Fruit fly (Drosophila melanogaster) whole organism, embryonic: ENCODE results near the gene CG32708.

Experiments used
- Abd-B ChIP-seq: fragments of 200-800 bp; sonication (Bioruptor generic); optimal IDR thresholded peaks from 2 replicates; lab custom pipeline; 2018; ENCODE audit warnings: missing biosample characterization, mild to moderate bottlenecking, missing genetic modification characterization, moderate library complexity
- CG11560 ChIP-seq: fragments of 200-800 bp; sonication (Bioruptor generic); IDR thresholded peaks from 3 replicates; pipeline ENCODE4 v1.3.6; 2022; ENCODE audit warnings: missing biosample characterization, missing genetic modification characterization
- CG12104 ChIP-seq: fragments of 200-800 bp; sonication (Bioruptor generic); optimal IDR thresholded peaks from 3 replicates; lab custom pipeline; 2016; ENCODE audit warnings: missing biosample characterization, missing genetic modification characterization
- CG12155 ChIP-seq: fragments of 200-800 bp; sonication (Bioruptor generic); optimal IDR thresholded peaks from 3 replicates; lab custom pipeline; 2016; ENCODE audit warnings: missing biosample characterization, missing genetic modification characterization
- CG14014 ChIP-seq: fragments of 200-800 bp; sonication (Bioruptor generic); IDR thresholded peaks from 2 replicates; pipeline ENCODE4 v1.3.6; 2022; ENCODE audit warnings: missing biosample characterization, missing genetic modification characterization
- CG15011 ChIP-seq: fragments of 200-800 bp; sonication (Bioruptor generic); optimal IDR thresholded peaks from 3 replicates; lab custom pipeline; 2018; ENCODE audit warnings: missing biosample characterization, mild to moderate bottlenecking, missing genetic modification characterization
- CG17328 ChIP-seq: fragments of 200-800 bp; sonication (Bioruptor generic); IDR thresholded peaks from 2 replicates; pipeline ENCODE4 v1.3.6; 2022; ENCODE audit warnings: missing biosample characterization, missing genetic modification characterization
- CG17361 ChIP-seq: fragments of 200-800 bp; sonication (Bioruptor generic); IDR thresholded peaks from 3 replicates; pipeline ENCODE4 v1.3.6; 2022; ENCODE audit warnings: missing biosample characterization, missing genetic modification characterization
- CG18011 ChIP-seq: fragments of 200-800 bp; sonication (Bioruptor generic); optimal IDR thresholded peaks from 2 replicates; lab custom pipeline; 2017; ENCODE audit warnings: missing biosample characterization, missing genetic modification characterization, mild to moderate bottlenecking, moderate library complexity, missing genotype
- CG2889 ChIP-seq: fragments of 200-800 bp; sonication (Bioruptor generic); IDR thresholded peaks from 3 replicates; pipeline ENCODE4 v1.3.6; 2022; ENCODE audit warnings: missing biosample characterization, missing genetic modification characterization
- CG33213 ChIP-seq: fragments of 200-800 bp; sonication (Bioruptor generic); optimal IDR thresholded peaks from 3 replicates; lab custom pipeline; 2016; ENCODE audit warnings: missing biosample characterization, missing genetic modification characterization
- CG34376 ChIP-seq: fragments of 200-800 bp; sonication (Bioruptor generic); optimal IDR thresholded peaks from 2 replicates; lab custom pipeline; 2018; ENCODE audit warnings: missing biosample characterization, mild to moderate bottlenecking, missing genetic modification characterization
- CG4282 ChIP-seq: fragments of 200-800 bp; sonication (Bioruptor generic); optimal IDR thresholded peaks from 2 replicates; lab custom pipeline; 2016; ENCODE audit warnings: missing biosample characterization, missing genetic modification characterization
- CG4854 ChIP-seq: fragments of 200-800 bp; sonication (Bioruptor generic); optimal IDR thresholded peaks from 2 replicates; lab custom pipeline; 2016; ENCODE audit warnings: missing biosample characterization, missing genetic modification characterization, inconsistent platforms
- CG7372 ChIP-seq: fragments of 200-800 bp; sonication (Bioruptor generic); IDR thresholded peaks from 2 replicates; pipeline ENCODE4 v1.3.6; 2022; ENCODE audit warnings: missing biosample characterization, missing genetic modification characterization
- CG8089 ChIP-seq: fragments of 200-800 bp; sonication (Bioruptor generic); optimal IDR thresholded peaks from 3 replicates; lab custom pipeline; 2016; ENCODE audit warnings: missing biosample characterization, missing genetic modification characterization
- CG8924 ChIP-seq: fragments of 200-800 bp; optimal IDR thresholded peaks from 3 replicates; lab custom pipeline; 2019; ENCODE audit warnings: missing biosample characterization, mild to moderate bottlenecking, missing genetic modification characterization, moderate library complexity
- Chrac-16 ChIP-seq: fragments of 200-800 bp; sonication (Bioruptor generic); optimal IDR thresholded peaks from 3 replicates; lab custom pipeline; 2016; ENCODE audit warnings: missing biosample characterization, missing genetic modification characterization
- Hsf ChIP-seq: fragments of 200-800 bp; sonication (Bioruptor generic); optimal IDR thresholded peaks from 3 replicates; lab custom pipeline; 2016; ENCODE audit warnings: missing biosample characterization, missing genetic modification characterization
- Kr ChIP-seq: fragments of 200-800 bp; sonication (Bioruptor generic); optimal IDR thresholded peaks from 2 replicates; lab custom pipeline; 2017; ENCODE audit warnings: missing biosample characterization, mild to moderate bottlenecking, missing genetic modification characterization
- Mad ChIP-seq: fragments of 200-800 bp; sonication (Bioruptor generic); optimal IDR thresholded peaks from 2 replicates; lab custom pipeline; 2016; ENCODE audit warnings: missing biosample characterization, missing genetic modification characterization
- Max ChIP-seq: fragments of 200-800 bp; sonication (Bioruptor generic); optimal IDR thresholded peaks from 2 replicates; lab custom pipeline; 2016; ENCODE audit warnings: missing biosample characterization, mild to moderate bottlenecking, missing genetic modification characterization
- Nf-YA ChIP-seq: fragments of 200-800 bp; sonication (Bioruptor generic); IDR thresholded peaks from 2 replicates; pipeline ENCODE4 v1.3.6; 2022; ENCODE audit warnings: missing biosample characterization, missing genetic modification characterization
- PHDP ChIP-seq: fragments of 200-800 bp; sonication (Bioruptor generic); optimal IDR thresholded peaks from 3 replicates; lab custom pipeline; 2018; ENCODE audit warnings: missing biosample characterization, mild to moderate bottlenecking, missing genetic modification characterization, moderate library complexity
- Side ChIP-seq: fragments of 200-800 bp; sonication (Bioruptor generic); optimal IDR thresholded peaks from 2 replicates; lab custom pipeline; 2016; ENCODE audit warnings: missing biosample characterization, missing genetic modification characterization
- Ssrp ChIP-seq: fragments of 200-800 bp; sonication (Bioruptor generic); optimal IDR thresholded peaks from 2 replicates; lab custom pipeline; 2018; ENCODE audit warnings: missing biosample characterization, mild to moderate bottlenecking, missing genetic modification characterization, moderate library complexity
- Stat92E ChIP-seq, 3 experiments: fragments of >200 bp in 2 of 3; fragments of 200-800 bp in 1 of 3; sonication (Bioruptor generic) in 1 of 3; optimal IDR thresholded peaks; 2 replicates each; lab custom pipeline; 2017 to 2019; ENCODE audit warnings: missing biosample characterization in 3 of 3, missing genetic modification characterization in 3 of 3, mild to moderate bottlenecking in 1 of 3, moderate library complexity in 1 of 3
- Trl ChIP-seq, 3 experiments: fragments of >200 bp in 2 of 3; fragments of 200-800 bp in 1 of 3; sonication (Bioruptor generic) in 1 of 3; optimal IDR thresholded peaks; 2 replicates in 1 of 3; 3 replicates in 2 of 3; lab custom pipeline; 2016 to 2017; ENCODE audit warnings: missing biosample characterization in 1 of 3, missing genetic modification characterization in 1 of 3
- bab2 ChIP-seq: fragments of 200-800 bp; sonication (Bioruptor generic); optimal IDR thresholded peaks from 2 replicates; lab custom pipeline; 2016; ENCODE audit warnings: missing biosample characterization, missing genetic modification characterization
- bcd ChIP-seq: fragments of 200-800 bp; sonication (Bioruptor generic); optimal IDR thresholded peaks from 2 replicates; lab custom pipeline; 2017; ENCODE audit warnings: missing biosample characterization, mild to moderate bottlenecking, missing genetic modification characterization
- bsh ChIP-seq, 2 experiments: fragments of 200-800 bp; sonication (Bioruptor generic); optimal IDR thresholded peaks; 2 replicates each; lab custom pipeline; 2017 to 2018; ENCODE audit warnings: mild to moderate bottlenecking in 2 of 2, missing biosample characterization in 2 of 2, missing genetic modification characterization in 2 of 2, moderate library complexity in 1 of 2
- chinmo ChIP-seq: fragments of 200-800 bp; sonication (Bioruptor generic); IDR thresholded peaks from 4 replicates; pipeline ENCODE4 v1.3.6; 2022; ENCODE audit warnings: missing biosample characterization, missing genetic modification characterization; ENCODE audit not compliant: partially characterized antibody
- en ChIP-seq: fragments of 200-800 bp; sonication (Bioruptor generic); optimal IDR thresholded peaks from 2 replicates; lab custom pipeline; 2016; ENCODE audit warnings: missing biosample characterization, missing genetic modification characterization
- fd96Cb ChIP-seq: fragments of 200-800 bp; sonication (Bioruptor generic); optimal IDR thresholded peaks from 2 replicates; lab custom pipeline; 2018; ENCODE audit warnings: missing biosample characterization, mild to moderate bottlenecking, missing genetic modification characterization, moderate library complexity
- gsb-n ChIP-seq: fragments of 200-800 bp; sonication (Bioruptor generic); optimal IDR thresholded peaks from 3 replicates; lab custom pipeline; 2018; ENCODE audit warnings: missing biosample characterization, mild to moderate bottlenecking, missing genetic modification characterization
- gt ChIP-seq: fragments of 200-800 bp; sonication (Bioruptor generic); IDR thresholded peaks from 2 replicates; pipeline ENCODE4 v1.3.6; 2022; ENCODE audit warnings: missing biosample characterization, missing genetic modification characterization
- h ChIP-seq: fragments of >200 bp; optimal IDR thresholded peaks from 2 replicates; lab custom pipeline; 2017
- hbn ChIP-seq: fragments of 200-800 bp; sonication (Bioruptor generic); IDR thresholded peaks from 2 replicates; pipeline ENCODE4 v1.3.6; 2022; ENCODE audit warnings: missing biosample characterization, missing genetic modification characterization; ENCODE audit not compliant: partially characterized antibody
- hkb ChIP-seq, 2 experiments: fragments of 200-800 bp in 1 of 2; fragments of >200 bp in 1 of 2; sonication (Bioruptor generic) in 1 of 2; IDR thresholded peaks in 1 of 2; optimal IDR thresholded peaks in 1 of 2; 2 replicates each; pipeline versions ENCODE4 v1.3.6 to Lab custom; 2017 to 2022; ENCODE audit warnings: missing biosample characterization in 1 of 2, missing genetic modification characterization in 1 of 2
- hth ChIP-seq: fragments of >200 bp; optimal IDR thresholded peaks from 2 replicates; lab custom pipeline; 2017; ENCODE audit warnings: inconsistent platforms
- jigr1 ChIP-seq: fragments of 200-800 bp; sonication (Bioruptor generic); IDR thresholded peaks from 3 replicates; pipeline ENCODE4 v1.3.6; 2022; ENCODE audit warnings: missing biosample characterization, missing genetic modification characterization
- otp ChIP-seq: fragments of 200-800 bp; sonication (Bioruptor generic); IDR thresholded peaks from 3 replicates; pipeline ENCODE4, ENCODE4 v1.3.6; 2022; ENCODE audit warnings: missing biosample characterization, missing genetic modification characterization
- sc ChIP-seq, 3 experiments: fragments of >200 bp in 2 of 3; fragments of 200-800 bp in 1 of 3; sonication (Bioruptor generic) in 1 of 3; optimal IDR thresholded peaks; 2 replicates in 2 of 3; 3 replicates in 1 of 3; lab custom pipeline; 2017; ENCODE audit warnings: mild to moderate bottlenecking in 1 of 3, missing biosample characterization in 1 of 3, missing genetic modification characterization in 1 of 3, missing genetic modification reagents in 1 of 3
- sd ChIP-seq: fragments of 200-800 bp; sonication (Bioruptor generic); optimal IDR thresholded peaks from 3 replicates; lab custom pipeline; 2018; ENCODE audit warnings: missing biosample characterization, mild to moderate bottlenecking, missing genetic modification characterization, moderate library complexity
- tgo ChIP-seq: fragments of 200-800 bp; sonication (Bioruptor generic); IDR thresholded peaks from 3 replicates; pipeline ENCODE4 v1.3.6; 2022; ENCODE audit warnings: missing biosample characterization, missing genetic modification characterization
- toy ChIP-seq: fragments of 200-800 bp; sonication (Bioruptor generic); IDR thresholded peaks from 2 replicates; pipeline ENCODE4 v1.3.6; 2022; ENCODE audit warnings: missing biosample characterization, missing genetic modification characterization
- ttk ChIP-seq: fragments of 200-800 bp; sonication (Bioruptor generic); IDR thresholded peaks from 2 replicates; pipeline ENCODE4 v2.1.2; 2022; ENCODE audit warnings: missing biosample characterization, missing genetic modification characterization
- usp ChIP-seq: fragments of >200 bp; optimal IDR thresholded peaks from 2 replicates; lab custom pipeline; 2017; ENCODE audit warnings: missing biosample characterization, missing genetic modification characterization
- wdn ChIP-seq: fragments of 200-800 bp; sonication (Bioruptor generic); IDR thresholded peaks from 2 replicates; pipeline ENCODE4 v1.3.6; 2022; ENCODE audit warnings: missing biosample characterization, missing genetic modification characterization
- zen ChIP-seq: fragments of 200-800 bp; sonication (Bioruptor generic); optimal IDR thresholded peaks from 3 replicates; lab custom pipeline; 2018; ENCODE audit warnings: missing biosample characterization, mild to moderate bottlenecking, missing genetic modification characterization, moderate library complexity

The CG32708 gene

DNA sequence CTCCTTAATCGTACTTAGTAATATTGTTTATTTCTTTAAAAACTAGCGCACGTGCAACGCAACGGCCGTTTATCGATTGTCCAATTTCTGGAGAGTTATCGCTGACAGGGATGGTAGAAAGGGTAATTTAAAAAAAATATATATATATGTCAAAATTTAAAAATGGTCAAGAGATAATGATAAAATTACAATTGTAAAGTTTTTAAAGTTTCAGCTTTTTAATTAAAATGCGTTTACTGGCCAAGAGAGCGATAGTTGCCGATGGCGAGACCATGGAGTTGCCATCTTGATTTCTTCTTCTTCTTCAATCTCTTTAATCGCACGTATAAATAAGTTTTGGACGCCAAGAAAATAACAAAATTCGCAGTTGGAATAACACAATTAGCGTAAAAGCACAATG, 4.8 kb upstream of the CG32708 start, which contains the start of the genes CG7246 and HP1b (continued):
- peak; percentile 40; the same call in 1 of the 3 replicates for TF ChIP-seq CG11560 (tag; lab: Robert Waterston, UW)
- TF ChIP-seq Max, result peak; percentile 72
- no peak for TF ChIP-seq CG33213
- no peak for TF ChIP-seq en (GFP tag; lab: Kevin White, UChicago)
- TF ChIP-seq Kr, result no peak
- peak; percentile 38 for TF ChIP-seq CG18011 (GFP tag; lab: Kevin White, UChicago)
- peak; percentile 73 for TF ChIP-seq ttk (GFP tag; lab: Robert Waterston, UW)
- TF ChIP-seq PHDP, result peak; percentile 68
- TF ChIP-seq sc (optimal IDR thresholded peaks at IDR 0.05; lab: Kevin White, UChicago), result no peak
- peak; percentile 11 for TF ChIP-seq sc (GFP tag; optimal IDR thresholded peaks at IDR 0.05; lab: Kevin White, UChicago)
- TF ChIP-seq CG8924 (tag; lab: Kevin White, UChicago), result peak; percentile 72
- no peak for TF ChIP-seq h (lab: Kevin White, UChicago)
- peak; percentile 72 for TF ChIP-seq tgo
- peak; percentile 42 for TF ChIP-seq gsb-n (tag; lab: Kevin White, UChicago)
- TF ChIP-seq hkb (optimal IDR thresholded peaks at IDR 0.05; lab: Kevin White, UChicago), result no peak
- peak; percentile 70 for TF ChIP-seq hkb (GFP tag; IDR thresholded peaks at IDR 0.05; lab: Robert Waterston, UW)
- TF ChIP-seq CG4282 (GFP tag; lab: Kevin White, UChicago), result no peak
- peak; percentile 38 for TF ChIP-seq CG4854 (GFP tag; lab: Kevin White, UChicago)
- no peak for TF ChIP-seq usp
- peak; percentile 40 for TF ChIP-seq CG12104
- TF ChIP-seq Stat92E (GFP tag; optimal IDR thresholded peaks at IDR 0.05; lab: Kevin White, UChicago), result no peak
- TF ChIP-seq CG17328 (GFP tag; lab: Robert Waterston, UW), result peak; percentile 57; the same call in 1 of the 2 replicates
- peak in 1 of 2 experiments; percentile 76 for TF ChIP-seq bsh (GFP tag; optimal IDR thresholded peaks at IDR 0.05; lab: Kevin White, UChicago)
- peak; percentile 44; the same call in 1 of the 2 replicates for TF ChIP-seq wdn (GFP tag; lab: Robert Waterston, UW)
- TF ChIP-seq bcd (GFP tag; lab: Kevin White, UChicago), result peak; percentile 65
- TF ChIP-seq zen (tag; lab: Kevin White, UChicago), result peak; percentile 54
- TF ChIP-seq Mad (GFP tag; lab: Kevin White, UChicago), result peak; percentile 23
- TF ChIP-seq CG14014 (GFP tag; lab: Robert Waterston, UW), result peak; percentile 75
- TF ChIP-seq hbn (GFP tag; lab: Robert Waterston, UW), result peak; percentile 75; the same call in 1 of the 2 replicates
- peak; percentile 45 for TF ChIP-seq bab2 (GFP tag; lab: Kevin White, UChicago)
- no peak for TF ChIP-seq Side (GFP tag; lab: Kevin White, UChicago)
- TF ChIP-seq fd96Cb (tag; lab: Kevin White, UChicago), result peak; percentile 52
- no peak for TF ChIP-seq toy (GFP tag; lab: Robert Waterston, UW)
- TF ChIP-seq gt (GFP tag; lab: Robert Waterston, UW), result peak; percentile 24; the same call in 1 of the 2 replicates
- no peak for TF ChIP-seq CG8089 (GFP tag; lab: Kevin White, UChicago)
- peak; percentile 70 for TF ChIP-seq CG12155 (GFP tag; lab: Kevin White, UChicago)
- no peak for TF ChIP-seq sd
- peak; percentile 72 for TF ChIP-seq Nf-YA (GFP tag; lab: Robert Waterston, UW)
- no peak for TF ChIP-seq Trl (optimal IDR thresholded peaks at IDR 0.05; lab: Kevin White, UChicago)
- TF ChIP-seq Trl (GFP tag; optimal IDR thresholded peaks at IDR 0.05; lab: Kevin White, UChicago), result peak; percentile 38
- peak; percentile 48 for TF ChIP-seq Chrac-16 (GFP tag; lab: Kevin White, UChicago)
- TF ChIP-seq Abd-B (GFP tag; lab: Kevin White, UChicago), result peak; percentile 72
- peak; percentile 56; the same call in 2 of the 3 replicates for TF ChIP-seq CG2889 (GFP tag; lab: Robert Waterston, UW)
- TF ChIP-seq CG34376, result peak; percentile 19
- TF ChIP-seq hth, result no peak
- TF ChIP-seq CG7372 (GFP tag; lab: Robert Waterston, UW), result peak; percentile 61; the same call in 1 of the 2 replicates
- TF ChIP-seq Hsf (GFP tag; lab: Kevin White, UChicago), result peak; percentile 61
- TF ChIP-seq CG17361 (GFP tag; lab: Robert Waterston, UW), result peak; percentile 75
- TF ChIP-seq CG15011 (GFP tag; lab: Kevin White, UChicago), result no peak
- TF ChIP-seq chinmo (GFP tag; lab: Robert Waterston, UW), result no peak
- TF ChIP-seq jigr1, result no peak
- TF ChIP-seq Ssrp (tag; lab: Kevin White, UChicago), result peak; percentile 53
- TF ChIP-seq otp (GFP tag; lab: Robert Waterston, UW), result peak; percentile 41; the same call in 1 of the 3 replicates
